Fruit fly (Drosophila melanogaster) whole organism, embryonic: ENCODE results near the gene CG13053.

Experiments used
- Atf6 ChIP-seq: fragments of 200-800 bp; sonication (Bioruptor generic); IDR thresholded peaks from 2 replicates; pipeline ENCODE4 v1.3.6; 2022; ENCODE audit warnings: missing biosample characterization, missing genetic modification characterization
- BEAF-32 ChIP-seq: fragments of 200-800 bp; sonication (Bioruptor generic); optimal IDR thresholded peaks from 3 replicates; lab custom pipeline; 2017; ENCODE audit warnings: missing biosample characterization, missing genetic modification characterization, mild to moderate bottlenecking, moderate library complexity, missing genetic modification reagents
- CG11560 ChIP-seq: fragments of 200-800 bp; sonication (Bioruptor generic); IDR thresholded peaks from 3 replicates; pipeline ENCODE4 v1.3.6; 2022; ENCODE audit warnings: missing biosample characterization, missing genetic modification characterization
- CG11695 ChIP-seq: fragments of 200-800 bp; sonication (Bioruptor generic); IDR thresholded peaks from 3 replicates; pipeline ENCODE4 v1.3.6; 2022; ENCODE audit warnings: missing biosample characterization, missing genetic modification characterization
- CG1233 ChIP-seq: fragments of 200-800 bp; sonication (Bioruptor generic); optimal IDR thresholded peaks from 4 replicates; lab custom pipeline; 2018; ENCODE audit warnings: missing biosample characterization, mild to moderate bottlenecking, missing genetic modification characterization
- CG12391 ChIP-seq: fragments of 200-800 bp; sonication (Bioruptor generic); optimal IDR thresholded peaks from 3 replicates; lab custom pipeline; 2018; ENCODE audit warnings: missing biosample characterization, mild to moderate bottlenecking, missing genetic modification characterization, moderate library complexity
- CG12744 ChIP-seq: fragments of 200-800 bp; sonication (Bioruptor generic); optimal IDR thresholded peaks from 2 replicates; lab custom pipeline; 2016; ENCODE audit warnings: missing biosample characterization, missing genetic modification characterization
- CG13424 ChIP-seq: fragments of 200-800 bp; sonication (Bioruptor generic); optimal IDR thresholded peaks from 2 replicates; lab custom pipeline; 2019; ENCODE audit warnings: missing biosample characterization, mild to moderate bottlenecking, missing genetic modification characterization, moderate library complexity
- CG14014 ChIP-seq: fragments of 200-800 bp; sonication (Bioruptor generic); IDR thresholded peaks from 2 replicates; pipeline ENCODE4 v1.3.6; 2022; ENCODE audit warnings: missing biosample characterization, missing genetic modification characterization
- CG16863 ChIP-seq: fragments of 200-800 bp; sonication (Bioruptor generic); optimal IDR thresholded peaks from 3 replicates; lab custom pipeline; 2016; ENCODE audit warnings: missing biosample characterization, missing genetic modification characterization
- CG17802 ChIP-seq: fragments of 200-800 bp; sonication (Bioruptor generic); optimal IDR thresholded peaks from 2 replicates; lab custom pipeline; 2018; ENCODE audit warnings: missing biosample characterization, mild to moderate bottlenecking, missing genetic modification characterization, moderate library complexity
- CG30403 ChIP-seq: fragments of 200-800 bp; sonication (Bioruptor generic); optimal IDR thresholded peaks from 3 replicates; lab custom pipeline; 2016; ENCODE audit warnings: missing biosample characterization, missing genetic modification characterization
- CG3065 ChIP-seq: fragments of 200-800 bp; sonication (Bioruptor generic); optimal IDR thresholded peaks from 2 replicates; lab custom pipeline; 2016; ENCODE audit warnings: missing biosample characterization, missing genetic modification characterization
- CG31441 ChIP-seq: fragments of 200-800 bp; sonication (Bioruptor generic); IDR thresholded peaks from 2 replicates; pipeline ENCODE4 v1.3.6; 2022; ENCODE audit warnings: missing biosample characterization, missing genetic modification characterization
- CG6813 ChIP-seq: fragments of 200-800 bp; sonication (Bioruptor generic); optimal IDR thresholded peaks from 2 replicates; lab custom pipeline; 2017; ENCODE audit warnings: missing biosample characterization, missing genetic modification characterization, mild to moderate bottlenecking, moderate library complexity, missing genetic modification reagents
- CG8281 ChIP-seq: fragments of 200-800 bp; sonication (Bioruptor generic); optimal IDR thresholded peaks from 2 replicates; lab custom pipeline; 2018; ENCODE audit warnings: missing biosample characterization, mild to moderate bottlenecking, missing genetic modification characterization, moderate library complexity
- CG9215 ChIP-seq: fragments of 200-800 bp; sonication (Bioruptor generic); IDR thresholded peaks from 2 replicates; pipeline ENCODE4 v1.3.6; 2022; ENCODE audit warnings: missing biosample characterization, missing genetic modification characterization
- CG9876 ChIP-seq: fragments of 200-800 bp; sonication (Bioruptor generic); optimal IDR thresholded peaks from 2 replicates; lab custom pipeline; 2016; ENCODE audit warnings: missing biosample characterization, missing genetic modification characterization
- CHES-1-like ChIP-seq: fragments of 200-800 bp; sonication (Bioruptor generic); optimal IDR thresholded peaks from 2 replicates; lab custom pipeline; 2016; ENCODE audit warnings: missing biosample characterization, missing genetic modification characterization
- D ChIP-seq, 2 experiments: fragments of 200-800 bp in 1 of 2; fragments of >200 bp in 1 of 2; sonication (Bioruptor generic) in 1 of 2; optimal IDR thresholded peaks; 2 replicates in 1 of 2; 3 replicates in 1 of 2; lab custom pipeline; 2017; ENCODE audit warnings: mild to moderate bottlenecking in 1 of 2, missing biosample characterization in 1 of 2, missing genetic modification characterization in 1 of 2, missing genetic modification reagents in 1 of 2
- Dip2 ChIP-seq: fragments of 200-800 bp; sonication (Bioruptor generic); IDR thresholded peaks from 2 replicates; pipeline ENCODE4 v1.3.6; 2022; ENCODE audit warnings: missing biosample characterization, missing genetic modification characterization
- HHEX ChIP-seq: fragments of 200-800 bp; sonication (Bioruptor generic); optimal IDR thresholded peaks from 3 replicates; lab custom pipeline; 2017; ENCODE audit warnings: missing biosample characterization, mild to moderate bottlenecking, missing genetic modification characterization, missing genetic modification reagents
- Hmr ChIP-seq: fragments of 200-800 bp; sonication (Bioruptor generic); optimal IDR thresholded peaks from 3 replicates; lab custom pipeline; 2017; ENCODE audit warnings: mild to moderate bottlenecking, missing biosample characterization, missing genetic modification reagents, missing genetic modification characterization
- Hr51 ChIP-seq, 2 experiments: fragments of 200-800 bp; sonication (Bioruptor generic); optimal IDR thresholded peaks; 2 replicates in 1 of 2; 3 replicates in 1 of 2; lab custom pipeline; 2016 to 2018; ENCODE audit warnings: missing biosample characterization in 2 of 2, missing genetic modification characterization in 2 of 2, mild to moderate bottlenecking in 1 of 2, moderate library complexity in 1 of 2
- Mes4 ChIP-seq: fragments of 200-800 bp; sonication (Bioruptor generic); optimal IDR thresholded peaks from 2 replicates; lab custom pipeline; 2016; ENCODE audit warnings: missing biosample characterization, missing genetic modification characterization
- Nf-YA ChIP-seq: fragments of 200-800 bp; sonication (Bioruptor generic); IDR thresholded peaks from 2 replicates; pipeline ENCODE4 v1.3.6; 2022; ENCODE audit warnings: missing biosample characterization, missing genetic modification characterization
- Pdp1 ChIP-seq, 2 experiments: fragments of 200-800 bp; sonication (Bioruptor generic); optimal IDR thresholded peaks; 3 replicates each; lab custom pipeline; 2016; ENCODE audit warnings: missing biosample characterization in 2 of 2, missing genetic modification characterization in 2 of 2, mild to moderate bottlenecking in 1 of 2, moderate library complexity in 1 of 2
- Side ChIP-seq: fragments of 200-800 bp; sonication (Bioruptor generic); optimal IDR thresholded peaks from 2 replicates; lab custom pipeline; 2016; ENCODE audit warnings: missing biosample characterization, missing genetic modification characterization
- Sox100B ChIP-seq: fragments of 200-800 bp; sonication (Bioruptor generic); optimal IDR thresholded peaks from 3 replicates; lab custom pipeline; 2018; ENCODE audit warnings: missing biosample characterization, mild to moderate bottlenecking, missing genetic modification characterization
- Trl ChIP-seq, 3 experiments: fragments of >200 bp in 2 of 3; fragments of 200-800 bp in 1 of 3; sonication (Bioruptor generic) in 1 of 3; optimal IDR thresholded peaks; 2 replicates in 1 of 3; 3 replicates in 2 of 3; lab custom pipeline; 2016 to 2017; ENCODE audit warnings: missing biosample characterization in 1 of 3, missing genetic modification characterization in 1 of 3
- ara ChIP-seq: fragments of 200-800 bp; sonication (Bioruptor generic); IDR thresholded peaks from 2 replicates; pipeline ENCODE4 v1.3.6; 2022; ENCODE audit warnings: missing biosample characterization, missing genetic modification characterization
- cas ChIP-seq: fragments of 200-800 bp; sonication (Bioruptor generic); IDR thresholded peaks from 2 replicates; pipeline ENCODE4 v1.3.6; 2022; ENCODE audit warnings: missing biosample characterization, missing genetic modification characterization
- chinmo ChIP-seq: fragments of 200-800 bp; sonication (Bioruptor generic); IDR thresholded peaks from 4 replicates; pipeline ENCODE4 v1.3.6; 2022; ENCODE audit warnings: missing biosample characterization, missing genetic modification characterization; ENCODE audit not compliant: partially characterized antibody
- dmrt99B ChIP-seq: fragments of 200-800 bp; sonication (Bioruptor generic); optimal IDR thresholded peaks from 2 replicates; lab custom pipeline; 2018; ENCODE audit warnings: missing biosample characterization, mild to moderate bottlenecking, missing genetic modification characterization, moderate library complexity
- fd3F ChIP-seq: fragments of 200-800 bp; sonication (Bioruptor generic); optimal IDR thresholded peaks from 2 replicates; lab custom pipeline; 2018; ENCODE audit warnings: missing biosample characterization, mild to moderate bottlenecking, missing genetic modification characterization, moderate library complexity
- gem ChIP-seq: fragments of 200-800 bp; sonication (Bioruptor generic); optimal IDR thresholded peaks from 2 replicates; lab custom pipeline; 2019; ENCODE audit warnings: missing biosample characterization, mild to moderate bottlenecking, missing genetic modification characterization, moderate library complexity
- gro ChIP-seq: fragments of 200-800 bp; sonication (Bioruptor generic); optimal IDR thresholded peaks from 2 replicates; lab custom pipeline; 2016; ENCODE audit warnings: missing biosample characterization, missing genetic modification characterization
- gsb ChIP-seq: fragments of 200-800 bp; sonication (Bioruptor generic); IDR thresholded peaks from 2 replicates; pipeline ENCODE4 v1.3.6; 2022; ENCODE audit warnings: missing biosample characterization, missing genetic modification characterization
- gt ChIP-seq: fragments of 200-800 bp; sonication (Bioruptor generic); IDR thresholded peaks from 2 replicates; pipeline ENCODE4 v1.3.6; 2022; ENCODE audit warnings: missing biosample characterization, missing genetic modification characterization
- ham ChIP-seq: fragments of 200-800 bp; sonication (Bioruptor generic); IDR thresholded peaks from 2 replicates; pipeline ENCODE4 v1.3.6; 2022; ENCODE audit warnings: missing biosample characterization, missing genetic modification characterization
- insv ChIP-seq, 2 experiments: fragments of 200-800 bp; sonication (Bioruptor generic); optimal IDR thresholded peaks; 3 replicates each; lab custom pipeline; 2016 to 2018; ENCODE audit warnings: missing biosample characterization in 2 of 2, missing genetic modification characterization in 2 of 2
- mld ChIP-seq: fragments of 200-800 bp; sonication (Bioruptor generic); IDR thresholded peaks from 3 replicates; pipeline ENCODE4 v1.3.6; 2022; ENCODE audit warnings: missing biosample characterization, missing genetic modification characterization; ENCODE audit not compliant: partially characterized antibody
- nmo ChIP-seq: fragments of 200-800 bp; sonication (Bioruptor generic); optimal IDR thresholded peaks from 2 replicates; lab custom pipeline; 2018; ENCODE audit warnings: missing biosample characterization, mild to moderate bottlenecking, missing genetic modification characterization, moderate library complexity
- pros ChIP-seq: fragments of 200-800 bp; sonication (Bioruptor generic); optimal IDR thresholded peaks from 3 replicates; lab custom pipeline; 2019; ENCODE audit warnings: missing biosample characterization, mild to moderate bottlenecking, missing genetic modification characterization, moderate library complexity
- row ChIP-seq: fragments of 200-800 bp; sonication (Bioruptor generic); IDR thresholded peaks from 3 replicates; pipeline ENCODE4 v1.3.6; 2022; ENCODE audit warnings: missing biosample characterization, missing genetic modification characterization
- stwl ChIP-seq: fragments of 200-800 bp; sonication (Bioruptor generic); optimal IDR thresholded peaks from 3 replicates; lab custom pipeline; 2018; ENCODE audit warnings: missing biosample characterization, mild to moderate bottlenecking, missing genetic modification characterization, moderate library complexity
- sug ChIP-seq: fragments of 200-800 bp; optimal IDR thresholded peaks from 2 replicates; lab custom pipeline; 2019; ENCODE audit warnings: missing biosample characterization, mild to moderate bottlenecking, missing genetic modification characterization, moderate library complexity
- tgo ChIP-seq: fragments of 200-800 bp; sonication (Bioruptor generic); IDR thresholded peaks from 3 replicates; pipeline ENCODE4 v1.3.6; 2022; ENCODE audit warnings: missing biosample characterization, missing genetic modification characterization
- trh ChIP-seq: fragments of 200-800 bp; sonication (Bioruptor generic); optimal IDR thresholded peaks from 2 replicates; lab custom pipeline; 2016; ENCODE audit warnings: missing biosample characterization, missing genetic modification characterization

CG13053 gene

dm6 chr3L:16285346-16285911 is 25.9 kb upstream of the CG13053 start, which contains the start of gene CG13047 (continued):
- TF ChIP-seq trh (GFP tag; lab: Kevin White, UChicago) (no peak), CG8281 (tag; lab: Kevin White, UChicago) (no peak), stwl (tag; lab: Kevin White, UChicago) (no peak), chinmo (GFP tag; lab: Robert Waterston, UW) (0 out of 4 replicates have a peak, but pooled peaks have one; percentile 24), D (optimal IDR thresholded peaks at IDR 0.05; lab: Kevin White, UChicago) (no peak), D (GFP tag; optimal IDR thresholded peaks at IDR 0.05; lab: Kevin White, UChicago) (no peak), Atf6 (no peak), CG3065 (no peak), cas (GFP tag; lab: Robert Waterston, UW) (no peak), CG12391 (no peak), HHEX (no peak), CG6813 (GFP tag; lab: Kevin White, UChicago) (no peak), gt (GFP tag; lab: Robert Waterston, UW) (no peak), CG1233 (GFP tag; lab: Kevin White, UChicago) (no peak), CG11560 (tag; lab: Robert Waterston, UW) (no peak), Dip2 (GFP tag; lab: Robert Waterston, UW) (no peak), gem (tag; lab: Kevin White, UChicago) (peak; percentile 29), CG14014 (GFP tag; lab: Robert Waterston, UW) (no peak), CG31441 (GFP tag; lab: Robert Waterston, UW) (no peak), gsb (no peak), CG9215 (no peak), CG13424 (tag; lab: Kevin White, UChicago) (peak; percentile 24), Trl (optimal IDR thresholded peaks at IDR 0.05; lab: Kevin White, UChicago) (no peak), Trl (GFP tag; optimal IDR thresholded peaks at IDR 0.05; lab: Kevin White, UChicago) (no peak), dmrt99B (peak; percentile 44), CG16863 (GFP tag; lab: Kevin White, UChicago) (no peak), mld (no peak), CG17802 (tag; lab: Kevin White, UChicago) (no peak), CG11695 (GFP tag; lab: Robert Waterston, UW) (no peak), tgo (GFP tag; lab: Robert Waterston, UW) (0 out of 3 replicates have a peak, but pooled peaks have one; percentile 21), Side (GFP tag; lab: Kevin White, UChicago) (no peak), ara (GFP tag; lab: Robert Waterston, UW) (no peak), Nf-YA (GFP tag; lab: Robert Waterston, UW) (no peak), CHES-1-like (GFP tag; lab: Kevin White, UChicago) (no peak), insv (GFP tag; optimal IDR thresholded peaks at IDR 0.05; lab: Kevin White, UChicago) (no peak), BEAF-32 (GFP tag; lab: Kevin White, UChicago) (no peak), ham (GFP tag; lab: Robert Waterston, UW) (no peak), nmo (GFP tag; lab: Kevin White, UChicago) (peak; percentile 9), CG9876 (GFP tag; lab: Kevin White, UChicago) (no peak), Hr51 (GFP tag; optimal IDR thresholded peaks at IDR 0.05; lab: Kevin White, UChicago) (peak in 1 of 2 experiments; percentile 54), Sox100B (GFP tag; lab: Kevin White, UChicago) (no peak), gro (no peak), CG30403 (GFP tag; lab: Kevin White, UChicago) (no peak), row (GFP tag; lab: Robert Waterston, UW) (0 out of 3 replicates have a peak, but pooled peaks have one; percentile 11), Mes4 (no peak), sug (tag; lab: Kevin White, UChicago) (no peak), pros (GFP tag; lab: Kevin White, UChicago) (no peak), fd3F (no peak), CG12744 (GFP tag; lab: Kevin White, UChicago) (no peak), Hmr (GFP tag; lab: Kevin White, UChicago) (no peak), Pdp1 (GFP tag; optimal IDR thresholded peaks at IDR 0.05; lab: Kevin White, UChicago) (no peak)
